Worm (Caenorhabditis elegans) whole organism, L3 larva: ENCODE data around the gene C06B3.1.
A peak's percentile ranks its signal among the peaks of the same experiment; 100 is the strongest.

Experiments used
- ZK546.5 ChIP-seq: sonication (generic microtip); optimal IDR thresholded peaks from 2 replicates; lab custom pipeline; 2017; ENCODE audit warnings: missing biosample characterization, missing genetic modification characterization
- ceh-82 ChIP-seq: fragments of 150-350 bp; optimal IDR thresholded peaks from 2 replicates; lab custom pipeline; 2014; ENCODE audit warnings: missing biosample characterization, missing genetic modification characterization
- fkh-10 ChIP-seq: sonication (generic microtip); optimal IDR thresholded peaks from 2 replicates; lab custom pipeline; 2017; ENCODE audit warnings: missing biosample characterization, missing genetic modification reagents, missing genetic modification characterization
- nhr-12 ChIP-seq: fragments of 150-350 bp; optimal IDR thresholded peaks from 2 replicates; lab custom pipeline; 2014; ENCODE audit warnings: missing biosample characterization, missing genetic modification characterization
- nhr-237 ChIP-seq: fragments of 150-350 bp; optimal IDR thresholded peaks from 2 replicates; lab custom pipeline; 2014; ENCODE audit warnings: missing biosample characterization, missing genetic modification characterization
- nhr-76 ChIP-seq: fragments of 150-350 bp; sonication (generic microtip); optimal IDR thresholded peaks from 5 replicates; lab custom pipeline; 2014; ENCODE audit warnings: missing biosample characterization, missing genetic modification characterization
- pha-4 ChIP-seq: fragments of 150-350 bp; optimal IDR thresholded peaks from 2 replicates; lab custom pipeline; 2014; ENCODE audit warnings: missing biosample characterization, missing genetic modification reagents, missing genetic modification characterization
- skn-1 ChIP-seq: fragments of 150-350 bp; optimal IDR thresholded peaks from 2 replicates; lab custom pipeline; 2014; ENCODE audit warnings: missing biosample characterization, missing genetic modification characterization

ce11 chrV:13854306-13854705 is 48.3 kb upstream of the C06B3.1 start, which contains the start of gene ttr-21:
- no peak for TF ChIP-seq fkh-10 (GFP tag; lab: Kevin White, UChicago)
- TF ChIP-seq ceh-82 (tag; lab: Kevin White, UChicago): no peak
- no peak for TF ChIP-seq nhr-237 (tag; lab: Kevin White, UChicago)
- no peak for TF ChIP-seq nhr-76 (tag; lab: Kevin White, UChicago)
- peak; percentile 91 for TF ChIP-seq pha-4
- TF ChIP-seq skn-1 (tag; lab: Kevin White, UChicago): no peak
- no peak for TF ChIP-seq nhr-12 (tag; lab: Kevin White, UChicago)
- no peak for TF ChIP-seq ZK546.5 (tag; lab: Kevin White, UChicago)
